Fruit fly (Drosophila melanogaster) whole organism, embryonic: ENCODE data around the gene CG17801.
A peak's percentile ranks its signal among the peaks of the same experiment; 100 is the strongest.

ENCODE experiments used
- Awh ChIP-seq: fragments of 200-800 bp; sonication (Bioruptor generic); IDR thresholded peaks from 2 replicates; pipeline ENCODE4, ENCODE4 v1.3.6; 2022; ENCODE audit warnings: missing biosample characterization, missing genetic modification characterization
- CG10462 ChIP-seq: fragments of 200-800 bp; sonication (Bioruptor generic); optimal IDR thresholded peaks from 2 replicates; lab custom pipeline; 2016; ENCODE audit warnings: missing biosample characterization, missing genetic modification characterization
- CG10959 ChIP-seq: fragments of 200-800 bp; sonication (Bioruptor generic); IDR thresholded peaks from 2 replicates; pipeline ENCODE4 v1.3.6; 2022; ENCODE audit warnings: missing biosample characterization, missing genetic modification characterization
- CG14014 ChIP-seq: fragments of 200-800 bp; sonication (Bioruptor generic); IDR thresholded peaks from 2 replicates; pipeline ENCODE4 v1.3.6; 2022; ENCODE audit warnings: missing biosample characterization, missing genetic modification characterization
- CG14667 ChIP-seq: fragments of 200-800 bp; sonication (Bioruptor generic); IDR thresholded peaks from 2 replicates; pipeline ENCODE4 v1.3.6; 2022; ENCODE audit warnings: missing biosample characterization, missing genetic modification characterization
- CG15696 ChIP-seq: fragments of 200-800 bp; sonication (Bioruptor generic); optimal IDR thresholded peaks from 2 replicates; lab custom pipeline; 2019; ENCODE audit warnings: missing biosample characterization, mild to moderate bottlenecking, missing genetic modification characterization, moderate library complexity
- CG1832 ChIP-seq: fragments of 200-800 bp; sonication (Bioruptor generic); optimal IDR thresholded peaks from 2 replicates; lab custom pipeline; 2017; ENCODE audit warnings: missing biosample characterization, mild to moderate bottlenecking, missing genetic modification characterization, inconsistent platforms
- CG18619 ChIP-seq: fragments of 200-800 bp; sonication (Bioruptor generic); optimal IDR thresholded peaks from 3 replicates; lab custom pipeline; 2017; ENCODE audit warnings: missing biosample characterization, mild to moderate bottlenecking, missing genetic modification characterization
- CG32767 ChIP-seq: fragments of 200-800 bp; sonication (Bioruptor generic); IDR thresholded peaks from 2 replicates; pipeline ENCODE4 v1.3.6; 2022; ENCODE audit warnings: missing biosample characterization, missing genetic modification characterization
- CG32772 ChIP-seq: fragments of 200-800 bp; sonication (Bioruptor generic); IDR thresholded peaks from 2 replicates; pipeline ENCODE4 v1.3.6; 2022; ENCODE audit warnings: missing biosample characterization, missing genetic modification characterization
- CG3407 ChIP-seq: fragments of 200-800 bp; sonication (Bioruptor generic); optimal IDR thresholded peaks from 2 replicates; lab custom pipeline; 2018; ENCODE audit warnings: missing biosample characterization, mild to moderate bottlenecking, missing genetic modification characterization
- CG3847 ChIP-seq: fragments of 200-800 bp; sonication (Bioruptor generic); IDR thresholded peaks from 2 replicates; pipeline ENCODE4 v1.3.6; 2022; ENCODE audit warnings: missing biosample characterization, missing genetic modification characterization
- CG4424 ChIP-seq: fragments of 200-800 bp; sonication (Bioruptor generic); optimal IDR thresholded peaks from 3 replicates; lab custom pipeline; 2016; ENCODE audit warnings: missing biosample characterization, missing genetic modification characterization
- CG8089 ChIP-seq: fragments of 200-800 bp; sonication (Bioruptor generic); optimal IDR thresholded peaks from 3 replicates; lab custom pipeline; 2016; ENCODE audit warnings: missing biosample characterization, missing genetic modification characterization
- CG8765 ChIP-seq: fragments of 200-800 bp; sonication (Bioruptor generic); IDR thresholded peaks from 2 replicates; pipeline ENCODE4 v1.3.6; 2022; ENCODE audit warnings: missing biosample characterization, missing genetic modification characterization
- CG9817 ChIP-seq: fragments of 200-800 bp; sonication (Bioruptor generic); optimal IDR thresholded peaks from 2 replicates; lab custom pipeline; 2018; ENCODE audit warnings: missing biosample characterization, mild to moderate bottlenecking, missing genetic modification characterization, moderate library complexity
- D19A ChIP-seq: fragments of 200-800 bp; optimal IDR thresholded peaks from 3 replicates; lab custom pipeline; 2019; ENCODE audit warnings: missing biosample characterization, mild to moderate bottlenecking, missing genetic modification characterization, moderate library complexity
- Deaf1 ChIP-seq: fragments of 200-800 bp; optimal IDR thresholded peaks from 3 replicates; lab custom pipeline; 2019; ENCODE audit warnings: missing biosample characterization, mild to moderate bottlenecking, missing genetic modification characterization, moderate library complexity
- HLHmδ ChIP-seq: fragments of 200-800 bp; sonication (Bioruptor generic); optimal IDR thresholded peaks from 2 replicates; lab custom pipeline; 2018; ENCODE audit warnings: missing biosample characterization, mild to moderate bottlenecking, missing genetic modification characterization, moderate library complexity
- Hmr ChIP-seq: fragments of 200-800 bp; sonication (Bioruptor generic); optimal IDR thresholded peaks from 3 replicates; lab custom pipeline; 2017; ENCODE audit warnings: mild to moderate bottlenecking, missing biosample characterization, missing genetic modification reagents, missing genetic modification characterization
- Lim3 ChIP-seq: fragments of 200-800 bp; sonication (Bioruptor generic); IDR thresholded peaks from 2 replicates; pipeline ENCODE4 v1.3.6; 2022; ENCODE audit warnings: missing biosample characterization, missing genetic modification characterization
- Med ChIP-seq: fragments of 200-800 bp; sonication (Bioruptor generic); peaks from one replicate; lab custom pipeline; 2016; ENCODE audit warnings: missing biosample characterization, missing genetic modification characterization, mild to moderate bottlenecking, inconsistent platforms, moderate library complexity
- Nf-YB ChIP-seq: fragments of 200-800 bp; sonication (Bioruptor generic); optimal IDR thresholded peaks from 3 replicates; lab custom pipeline; 2019; ENCODE audit warnings: missing biosample characterization, mild to moderate bottlenecking, missing genetic modification characterization, moderate library complexity
- Rfx ChIP-seq: fragments of 200-800 bp; sonication (Bioruptor generic); IDR thresholded peaks from 2 replicates; pipeline ENCODE4 v1.3.6; 2022; ENCODE audit warnings: missing biosample characterization, missing genetic modification characterization
- Sox100B ChIP-seq: fragments of 200-800 bp; sonication (Bioruptor generic); optimal IDR thresholded peaks from 3 replicates; lab custom pipeline; 2018; ENCODE audit warnings: missing biosample characterization, mild to moderate bottlenecking, missing genetic modification characterization
- Vsx1 ChIP-seq: fragments of 200-800 bp; sonication (Bioruptor generic); optimal IDR thresholded peaks from 2 replicates; lab custom pipeline; 2017; ENCODE audit warnings: missing biosample characterization, mild to moderate bottlenecking, missing genetic modification characterization, missing genetic modification reagents
- amos ChIP-seq: fragments of 200-800 bp; sonication (Bioruptor generic); IDR thresholded peaks from 2 replicates; pipeline ENCODE4 v1.3.6; 2022; ENCODE audit warnings: missing biosample characterization, missing genetic modification characterization; ENCODE audit not compliant: partially characterized antibody
- bowl ChIP-seq: fragments of 200-800 bp; sonication (Bioruptor generic); IDR thresholded peaks from 2 replicates; pipeline ENCODE4 v1.3.6; 2022; ENCODE audit warnings: missing biosample characterization, missing genetic modification characterization
- crc ChIP-seq: fragments of 200-800 bp; sonication (Bioruptor generic); optimal IDR thresholded peaks from 2 replicates; lab custom pipeline; 2016; ENCODE audit warnings: missing biosample characterization, missing genetic modification characterization
- crol ChIP-seq: fragments of 200-800 bp; sonication (Bioruptor generic); IDR thresholded peaks from 2 replicates; pipeline ENCODE4 v1.3.6; 2022; ENCODE audit warnings: missing biosample characterization, missing genetic modification characterization
- da ChIP-seq: fragments of 200-800 bp; sonication (Bioruptor generic); optimal IDR thresholded peaks from 2 replicates; lab custom pipeline; 2016; ENCODE audit warnings: missing biosample characterization, missing genetic modification characterization
- dmrt11E ChIP-seq: fragments of 200-800 bp; sonication (Bioruptor generic); optimal IDR thresholded peaks from 3 replicates; lab custom pipeline; 2018; ENCODE audit warnings: missing biosample characterization, mild to moderate bottlenecking, missing genetic modification characterization, moderate library complexity
- ems ChIP-seq: fragments of 200-800 bp; sonication (Bioruptor generic); optimal IDR thresholded peaks from 3 replicates; lab custom pipeline; 2016; ENCODE audit warnings: missing biosample characterization, missing genetic modification characterization
- ewg ChIP-seq: fragments of 200-800 bp; sonication (Bioruptor generic); optimal IDR thresholded peaks from 3 replicates; lab custom pipeline; 2017; ENCODE audit warnings: mild to moderate bottlenecking, missing biosample characterization, missing genetic modification reagents, missing genetic modification characterization
- gro ChIP-seq: fragments of 200-800 bp; sonication (Bioruptor generic); optimal IDR thresholded peaks from 2 replicates; lab custom pipeline; 2016; ENCODE audit warnings: missing biosample characterization, missing genetic modification characterization
- hbn ChIP-seq: fragments of 200-800 bp; sonication (Bioruptor generic); IDR thresholded peaks from 2 replicates; pipeline ENCODE4 v1.3.6; 2022; ENCODE audit warnings: missing biosample characterization, missing genetic modification characterization; ENCODE audit not compliant: partially characterized antibody
- jing ChIP-seq: fragments of 200-800 bp; sonication (Bioruptor generic); optimal IDR thresholded peaks from 2 replicates; lab custom pipeline; 2018; ENCODE audit warnings: missing biosample characterization, mild to moderate bottlenecking, missing genetic modification characterization
- lov ChIP-seq, 2 experiments: fragments of 200-800 bp in 1 of 2; fragments of >200 bp in 1 of 2; sonication (Bioruptor generic) in 1 of 2; IDR thresholded peaks in 1 of 2; optimal IDR thresholded peaks in 1 of 2; 2 replicates in 1 of 2; 3 replicates in 1 of 2; pipeline versions ENCODE4 v1.3.6 to Lab custom; 2017 to 2022; ENCODE audit warnings: missing biosample characterization in 1 of 2, missing genetic modification characterization in 1 of 2
- nmo ChIP-seq: fragments of 200-800 bp; sonication (Bioruptor generic); optimal IDR thresholded peaks from 2 replicates; lab custom pipeline; 2018; ENCODE audit warnings: missing biosample characterization, mild to moderate bottlenecking, missing genetic modification characterization, moderate library complexity
- oc ChIP-seq: fragments of 200-800 bp; sonication (Bioruptor generic); optimal IDR thresholded peaks from 2 replicates; lab custom pipeline; 2018; ENCODE audit warnings: missing biosample characterization, mild to moderate bottlenecking, missing genetic modification characterization, moderate library complexity
- odd ChIP-seq: fragments of 200-800 bp; sonication (Bioruptor generic); optimal IDR thresholded peaks from 2 replicates; lab custom pipeline; 2017; ENCODE audit warnings: missing biosample characterization, mild to moderate bottlenecking, missing genetic modification characterization
- psq ChIP-seq: fragments of 200-800 bp; sonication (Bioruptor generic); optimal IDR thresholded peaks from 2 replicates; lab custom pipeline; 2017; ENCODE audit warnings: missing biosample characterization, missing genetic modification characterization
- sens ChIP-seq: fragments of 200-800 bp; sonication (Bioruptor generic); peaks from one replicate; lab custom pipeline; 2016; ENCODE audit warnings: missing biosample characterization, missing genetic modification characterization
- slbo ChIP-seq: fragments of 200-800 bp; sonication (Bioruptor generic); IDR thresholded peaks from 2 replicates; pipeline ENCODE4 v1.3.6; 2022; ENCODE audit warnings: missing biosample characterization, missing genetic modification characterization
- sna ChIP-seq: fragments of 200-800 bp; sonication (Bioruptor generic); IDR thresholded peaks from 2 replicates; pipeline ENCODE4 v1.3.6; 2022; ENCODE audit warnings: missing biosample characterization, missing genetic modification characterization; ENCODE audit not compliant: partially characterized antibody
- so ChIP-seq: fragments of 200-800 bp; sonication (Bioruptor generic); IDR thresholded peaks from 3 replicates; pipeline ENCODE4 v1.3.6; 2022; ENCODE audit warnings: missing biosample characterization, missing genetic modification characterization
- sob ChIP-seq: fragments of 200-800 bp; sonication (Bioruptor generic); IDR thresholded peaks from 2 replicates; pipeline ENCODE4 v1.3.6; 2022; ENCODE audit warnings: missing biosample characterization, missing genetic modification characterization
- vnd ChIP-seq: fragments of 200-800 bp; sonication (Bioruptor generic); IDR thresholded peaks from 3 replicates; pipeline ENCODE4 v1.3.6; 2022; ENCODE audit warnings: missing biosample characterization, missing genetic modification characterization; ENCODE audit not compliant: partially characterized antibody
- yki ChIP-seq: fragments of >200 bp; optimal IDR thresholded peaks from 3 replicates; lab custom pipeline; 2018
- z ChIP-seq: fragments of 200-800 bp; sonication (Bioruptor generic); IDR thresholded peaks from 3 replicates; pipeline ENCODE4 v1.3.6; 2022; ENCODE audit warnings: missing biosample characterization, missing genetic modification characterization
- zen ChIP-seq: fragments of 200-800 bp; sonication (Bioruptor generic); optimal IDR thresholded peaks from 3 replicates; lab custom pipeline; 2018; ENCODE audit warnings: missing biosample characterization, mild to moderate bottlenecking, missing genetic modification characterization, moderate library complexity

CG17801 gene

dm6 chr3R:17776104-17776589, 30.7 kb downstream of the CG17801 start:
- TF ChIP-seq hbn (no peak), CG32772 (GFP tag; lab: Robert Waterston, UW) (no peak), CG15696 (tag; lab: Kevin White, UChicago) (no peak), Sox100B (GFP tag; lab: Kevin White, UChicago) (no peak), amos (no peak), CG1832 (GFP tag; lab: Kevin White, UChicago) (no peak), HLHmδ (GFP tag; lab: Kevin White, UChicago) (no peak), D19A (tag; lab: Kevin White, UChicago) (no peak), oc (tag; lab: Kevin White, UChicago) (no peak), bowl (no peak), CG8765 (GFP tag; lab: Robert Waterston, UW) (no peak), nmo (GFP tag; lab: Kevin White, UChicago) (no peak), Nf-YB (GFP tag; lab: Kevin White, UChicago) (no peak), vnd (GFP tag; lab: Robert Waterston, UW) (no peak), CG14014 (GFP tag; lab: Robert Waterston, UW) (no peak), CG3847 (GFP tag; lab: Robert Waterston, UW) (no peak), Deaf1 (no peak), CG10959 (0 out of 2 replicates have a peak, but pooled peaks have one; percentile 7), crc (no peak), sens (GFP tag; lab: Kevin White, UChicago) (no peak), lov (optimal IDR thresholded peaks at IDR 0.05; lab: Kevin White, UChicago) (no peak), lov (GFP tag; IDR thresholded peaks at IDR 0.05; lab: Robert Waterston, UW) (no peak), crol (GFP tag; lab: Robert Waterston, UW) (peak; percentile 64), Awh (GFP tag; lab: Robert Waterston, UW) (no peak), zen (no peak), Rfx (GFP tag; lab: Robert Waterston, UW) (peak; percentile 33; the same call in 1 of the 2 replicates), jing (GFP tag; lab: Kevin White, UChicago) (no peak), CG14667 (no peak), CG3407 (GFP tag; lab: Kevin White, UChicago) (no peak), sna (0 out of 2 replicates have a peak, but pooled peaks have one; percentile 26), z (GFP tag; lab: Robert Waterston, UW) (peak; percentile 69; the same call in 2 of the 3 replicates), CG9817 (tag; lab: Kevin White, UChicago) (no peak), gro (no peak), CG10462 (GFP tag; lab: Kevin White, UChicago) (no peak), yki (lab: Kevin White, UChicago) (peak; percentile 22), sob (GFP tag; lab: Robert Waterston, UW) (no peak), CG32767 (GFP tag; lab: Robert Waterston, UW) (peak; percentile 50; the same call in 1 of the 2 replicates), slbo (peak; percentile 4; the same call in 1 of the 2 replicates), Med (GFP tag; lab: Kevin White, UChicago) (peak; percentile 61), psq (no peak), dmrt11E (tag; lab: Kevin White, UChicago) (no peak), CG8089 (GFP tag; lab: Kevin White, UChicago) (no peak), Hmr (peak; percentile 24), Lim3 (GFP tag; lab: Robert Waterston, UW) (no peak), ems (GFP tag; lab: Kevin White, UChicago) (no peak), so (GFP tag; lab: Robert Waterston, UW) (no peak), ewg (GFP tag; lab: Kevin White, UChicago) (peak; percentile 25), odd (GFP tag; lab: Kevin White, UChicago) (no peak), CG18619 (GFP tag; lab: Kevin White, UChicago) (no peak), CG4424 (GFP tag; lab: Kevin White, UChicago) (no peak), Vsx1 (GFP tag; lab: Kevin White, UChicago) (no peak), da (GFP tag; lab: Kevin White, UChicago) (no peak)
